Fruit fly (Drosophila melanogaster): ENCODE data around the gene CG11327.

Gene CG11327

dm6 chr2L:6648163-6648628, 38.3 kb downstream of the CG11327 start (continued):
- TF ChIP-seq CG11504 (tag; optimal IDR thresholded peaks at IDR 0.05) (peak; percentile 96), dmrt11E (tag; optimal IDR thresholded peaks at IDR 0.05) (peak; percentile 93), Ravus (GFP tag; IDR thresholded peaks at IDR 0.05) (peak; percentile 74), Side (GFP tag; optimal IDR thresholded peaks at IDR 0.05) (peak; percentile 88), CG1024 (GFP tag; IDR thresholded peaks at IDR 0.05) (peak; percentile 75), shn (GFP tag; optimal IDR thresholded peaks at IDR 0.05) (peak; percentile 87), MTF-1 (GFP tag; optimal IDR thresholded peaks at IDR 0.05; ENCODE audit: borderline replicate concordance) (peak; percentile 82), CG4328 (GFP tag; optimal IDR thresholded peaks at IDR 0.05) (peak; percentile 96), CrebB (tag; optimal IDR thresholded peaks at IDR 0.05) (peak; percentile 91), odd (GFP tag; optimal IDR thresholded peaks at IDR 0.05) (peak; percentile 94), CG13123 (GFP tag; optimal IDR thresholded peaks at IDR 0.05) (peak; percentile 83), lola (GFP tag; optimal IDR thresholded peaks at IDR 0.05) (peak in 1 of 3 experiments; percentile 94), en (GFP tag; optimal IDR thresholded peaks at IDR 0.05) (peak; percentile 90), Max (GFP tag; optimal IDR thresholded peaks at IDR 0.05) (peak; percentile 98), cg (GFP tag; optimal IDR thresholded peaks at IDR 0.05) (no peak), CG33557 (GFP tag; optimal IDR thresholded peaks at IDR 0.05) (peak; percentile 89), stwl (tag; optimal IDR thresholded peaks at IDR 0.05) (peak; percentile 64), her (GFP tag; optimal IDR thresholded peaks at IDR 0.05) (peak; percentile 81), Med (GFP tag) (peak; percentile 99), Hsf (GFP tag; optimal IDR thresholded peaks at IDR 0.05) (peak; percentile 96), CG3838 (GFP tag; optimal IDR thresholded peaks at IDR 0.05) (peak; percentile 96), H2.0 (GFP tag; IDR thresholded peaks at IDR 0.05) (peak; percentile 91), NK7.1 (GFP tag; optimal IDR thresholded peaks at IDR 0.05) (peak; percentile 70), row (GFP tag; IDR thresholded peaks at IDR 0.05) (peak; percentile 95), jigr1 (GFP tag; IDR thresholded peaks at IDR 0.05) (peak; percentile 82), CTCF (GFP tag; optimal IDR thresholded peaks at IDR 0.05) (peak; percentile 61), CG4854 (GFP tag; optimal IDR thresholded peaks at IDR 0.05) (peak; percentile 90), CG15269 (tag; optimal IDR thresholded peaks at IDR 0.05) (peak; percentile 96), CG43689 (GFP tag; IDR thresholded peaks at IDR 0.05) (peak; percentile 84), crp (GFP tag; optimal IDR thresholded peaks at IDR 0.05) (peak in 1 of 2 experiments; percentile 67), trh (GFP tag; optimal IDR thresholded peaks at IDR 0.05) (peak; percentile 94), CG10654 (GFP tag; optimal IDR thresholded peaks at IDR 0.05) (peak; percentile 94), zf30C (GFP tag; optimal IDR thresholded peaks at IDR 0.05) (peak; percentile 50), luna (GFP tag; optimal IDR thresholded peaks at IDR 0.05) (peak; percentile 67), D19B (GFP tag; optimal IDR thresholded peaks at IDR 0.05) (peak; percentile 91), CG15696 (tag; optimal IDR thresholded peaks at IDR 0.05) (peak; percentile 96), lab (GFP tag; optimal IDR thresholded peaks at IDR 0.05) (peak; percentile 98), Atf6 (GFP tag; IDR thresholded peaks at IDR 0.05) (peak; percentile 96), Doc3 (GFP tag; IDR thresholded peaks at IDR 0.05; ENCODE audit: partially characterized antibody) (no peak), da (GFP tag; optimal IDR thresholded peaks at IDR 0.05) (peak; percentile 86), gsb-n (tag; optimal IDR thresholded peaks at IDR 0.05) (peak; percentile 83), CG8388 (GFP tag; optimal IDR thresholded peaks at IDR 0.05) (peak; percentile 93), chn (GFP tag; optimal IDR thresholded peaks at IDR 0.05) (peak; percentile 91), Pdp1 (GFP tag; optimal IDR thresholded peaks at IDR 0.05) (peak; percentile 66 to 94), Hr78 (GFP tag; optimal IDR thresholded peaks at IDR 0.05) (peak in 1 of 2 experiments; percentile 75), CG5245 (GFP tag; optimal IDR thresholded peaks at IDR 0.05) (peak; percentile 88), maf-S (GFP tag; optimal IDR thresholded peaks at IDR 0.05) (peak; percentile 90), CG32767 (GFP tag; IDR thresholded peaks at IDR 0.05) (peak; percentile 93), CG11696 (GFP tag; IDR thresholded peaks at IDR 0.05) (peak; percentile 75), repo (GFP tag; optimal IDR thresholded peaks at IDR 0.05) (peak; percentile 84)

All from whole organism, embryonic.